Fruit fly (Drosophila melanogaster) whole organism, adult: ENCODE results near the gene CAH6.

Experiments
- CG11617 ChIP-seq: fragments of 200-800 bp; sonication (Bioruptor generic); optimal IDR thresholded peaks from 2 replicates; lab custom pipeline; 2017; ENCODE audit warnings: mild to moderate bottlenecking, missing biosample characterization, missing genetic modification reagents, missing genetic modification characterization
- CG12768 ChIP-seq: fragments of 200-800 bp; sonication (Bioruptor generic); optimal IDR thresholded peaks from 2 replicates; lab custom pipeline; 2017; ENCODE audit warnings: missing biosample characterization, missing genetic modification characterization, mild to moderate bottlenecking, moderate library complexity, missing genetic modification reagents
- CG14711 ChIP-seq: fragments of 200-800 bp; sonication (Bioruptor generic); optimal IDR thresholded peaks from 2 replicates; lab custom pipeline; 2018; ENCODE audit warnings: missing biosample characterization, mild to moderate bottlenecking, missing genetic modification characterization, moderate library complexity
- CG1620 ChIP-seq: fragments of 200-800 bp; sonication (Bioruptor generic); optimal IDR thresholded peaks from 2 replicates; lab custom pipeline; 2016; ENCODE audit warnings: missing biosample characterization, missing genetic modification characterization
- CG33017 ChIP-seq: fragments of 200-800 bp; sonication (Bioruptor generic); optimal IDR thresholded peaks from 2 replicates; lab custom pipeline; 2018; ENCODE audit warnings: missing biosample characterization, mild to moderate bottlenecking, missing genetic modification characterization, moderate library complexity
- CG5204 ChIP-seq: fragments of 200-800 bp; sonication (Bioruptor generic); optimal IDR thresholded peaks from 2 replicates; lab custom pipeline; 2016; ENCODE audit warnings: missing biosample characterization, missing genetic modification characterization
- CG7045 ChIP-seq: fragments of 200-800 bp; sonication (Bioruptor generic); optimal IDR thresholded peaks from 2 replicates; lab custom pipeline; 2017; ENCODE audit warnings: missing biosample characterization, mild to moderate bottlenecking, missing genetic modification characterization
- CG7101 ChIP-seq: fragments of 200-800 bp; sonication (Bioruptor generic); optimal IDR thresholded peaks from 2 replicates; lab custom pipeline; 2018; ENCODE audit warnings: missing biosample characterization, mild to moderate bottlenecking, missing genetic modification characterization, moderate library complexity
- Clk ChIP-seq: fragments of 200-800 bp; sonication (Bioruptor generic); optimal IDR thresholded peaks from 2 replicates; lab custom pipeline; 2017; ENCODE audit warnings: missing biosample characterization, missing genetic modification characterization
- Crg-1 ChIP-seq: fragments of 200-800 bp; sonication (Bioruptor generic); optimal IDR thresholded peaks from 2 replicates; lab custom pipeline; 2016; ENCODE audit warnings: missing biosample characterization, missing genetic modification characterization
- Hr96 ChIP-seq: fragments of 200-800 bp; sonication (Bioruptor generic); optimal IDR thresholded peaks from 2 replicates; lab custom pipeline; 2016; ENCODE audit warnings: missing biosample characterization, missing genetic modification characterization
- Mnt ChIP-seq: fragments of 200-800 bp; sonication (Bioruptor generic); optimal IDR thresholded peaks from 2 replicates; lab custom pipeline; 2016; ENCODE audit warnings: missing biosample characterization, mild to moderate bottlenecking, missing genetic modification characterization
- bab1 ChIP-seq: fragments of 200-800 bp; sonication (Bioruptor generic); optimal IDR thresholded peaks from 3 replicates; lab custom pipeline; 2019; ENCODE audit warnings: missing biosample characterization, mild to moderate bottlenecking, missing genetic modification characterization, moderate library complexity
- cic ChIP-seq: fragments of 200-800 bp; sonication (Bioruptor generic); optimal IDR thresholded peaks from 2 replicates; lab custom pipeline; 2017; ENCODE audit warnings: missing biosample characterization, mild to moderate bottlenecking, missing genetic modification characterization, moderate library complexity
- cnc ChIP-seq, 2 experiments: fragments of >200 bp; optimal IDR thresholded peaks; 2 replicates each; lab custom pipeline; 2017
- kay ChIP-seq: fragments of 200-800 bp; sonication (Bioruptor generic); peaks from one replicate; lab custom pipeline; 2016; ENCODE audit warnings: missing biosample characterization, missing genetic modification characterization, borderline replicate concordance
- ovo ChIP-seq: fragments of 200-800 bp; sonication (Bioruptor generic); optimal IDR thresholded peaks from 2 replicates; lab custom pipeline; 2016; ENCODE audit warnings: missing biosample characterization, missing genetic modification characterization
- pad ChIP-seq: fragments of 200-800 bp; sonication (Bioruptor generic); optimal IDR thresholded peaks from 3 replicates; lab custom pipeline; 2017; ENCODE audit warnings: missing biosample characterization, missing genetic modification characterization, mild to moderate bottlenecking, moderate library complexity, missing genetic modification reagents
- tj ChIP-seq: fragments of 200-800 bp; sonication (Bioruptor generic); optimal IDR thresholded peaks from 3 replicates; lab custom pipeline; 2017; ENCODE audit warnings: missing biosample characterization, mild to moderate bottlenecking, missing genetic modification characterization, moderate library complexity
- toe ChIP-seq: fragments of 200-800 bp; sonication (Bioruptor generic); optimal IDR thresholded peaks from 2 replicates; lab custom pipeline; 2016; ENCODE audit warnings: missing biosample characterization, missing genetic modification characterization

Gene CAH6

dm6 chr3R:31257299-31257698, at the start of gene CAH6:
Gene CAH6 (plus strand): TSS chr3R:31257599.
- TF ChIP-seq CG7045 (GFP tag; lab: Kevin White, UChicago), result no peak
- no peak for TF ChIP-seq cnc (optimal IDR thresholded peaks at IDR 0.05; lab: Kevin White, UChicago)
- no peak for TF ChIP-seq CG7101
- TF ChIP-seq ovo (GFP tag; lab: Kevin White, UChicago), result no peak
- no peak for TF ChIP-seq bab1 (GFP tag; lab: Kevin White, UChicago)
- no peak for TF ChIP-seq CG14711 (tag; lab: Kevin White, UChicago)
- TF ChIP-seq CG1620 (GFP tag; lab: Kevin White, UChicago), result no peak
- TF ChIP-seq Clk (GFP tag; lab: Kevin White, UChicago), result no peak
- TF ChIP-seq cic (GFP tag; lab: Kevin White, UChicago), result no peak
- TF ChIP-seq toe (GFP tag; lab: Kevin White, UChicago), result no peak
- TF ChIP-seq kay (GFP tag; lab: Kevin White, UChicago), result no peak
- TF ChIP-seq Hr96, result no peak

dm6 chr3R:31210630-31211029, 46.8 kb upstream of the CAH6 start, which contains the start of gene chp:
Gene chp (minus strand): TSS chr3R:31210730.
- TF ChIP-seq tj (GFP tag; lab: Kevin White, UChicago) (no peak), CG7101 (no peak), CG33017 (tag; lab: Kevin White, UChicago) (no peak)

- TF ChIP-seq Mnt (GFP tag; lab: Kevin White, UChicago) (peak; percentile 98), CG11617 (GFP tag; lab: Kevin White, UChicago) (no peak), CG7101 (no peak), bab1 (GFP tag; lab: Kevin White, UChicago) (peak; percentile 35), CG7045 (GFP tag; lab: Kevin White, UChicago) (no peak), CG14711 (tag; lab: Kevin White, UChicago) (no peak), CG33017 (tag; lab: Kevin White, UChicago) (no peak), tj (GFP tag; lab: Kevin White, UChicago) (no peak), Crg-1 (GFP tag; lab: Kevin White, UChicago) (no peak), toe (GFP tag; lab: Kevin White, UChicago) (no peak), Hr96 (no peak), cnc (optimal IDR thresholded peaks at IDR 0.05; lab: Kevin White, UChicago) (no peak), CG12768 (no peak), pad (GFP tag; lab: Kevin White, UChicago) (no peak)
Observed at dm6 chr3R:31213227-31213626, 44.2 kb upstream of the CAH6 start, which contains the start of the genes Zwilch and CG1542. Gene Zwilch (minus strand): TSS chr3R:31213376. Gene CG1542 (plus strand): TSS chr3R:31213458.

- TF ChIP-seq CG1620 (GFP tag; lab: Kevin White, UChicago) (peak; percentile 23), Mnt (GFP tag; lab: Kevin White, UChicago) (peak; percentile 100), pad (GFP tag; lab: Kevin White, UChicago) (peak; percentile 39), kay (GFP tag; lab: Kevin White, UChicago) (no peak), CG7101 (peak; percentile 46), CG5204 (GFP tag; lab: Kevin White, UChicago) (no peak), Crg-1 (GFP tag; lab: Kevin White, UChicago) (peak; percentile 60), tj (GFP tag; lab: Kevin White, UChicago) (peak; percentile 21), cic (GFP tag; lab: Kevin White, UChicago) (peak; percentile 28), cnc (optimal IDR thresholded peaks at IDR 0.05; lab: Kevin White, UChicago) (no peak), Hr96 (no peak), CG14711 (tag; lab: Kevin White, UChicago) (peak; percentile 34), CG33017 (tag; lab: Kevin White, UChicago) (no peak), CG11617 (GFP tag; lab: Kevin White, UChicago) (no peak), ovo (GFP tag; lab: Kevin White, UChicago) (no peak), bab1 (GFP tag; lab: Kevin White, UChicago) (peak; percentile 86)
Observed at dm6 chr3R:31215830-31216229, 41.6 kb upstream of the CAH6 start, which contains the start of gene CG15561. Gene CG15561 (minus strand): TSS chr3R:31215942.

dm6 chr3R:31218214-31218876, 39.1 kb upstream of the CAH6 start:
- peak; percentile 35 for TF ChIP-seq tj (GFP tag; lab: Kevin White, UChicago)
- TF ChIP-seq cnc (optimal IDR thresholded peaks at IDR 0.05; lab: Kevin White, UChicago), result no peak
- no peak for TF ChIP-seq CG14711 (tag; lab: Kevin White, UChicago)
- TF ChIP-seq kay (GFP tag; lab: Kevin White, UChicago), result no peak
- TF ChIP-seq pad (GFP tag; lab: Kevin White, UChicago), result peak; percentile 34
- TF ChIP-seq CG5204 (GFP tag; lab: Kevin White, UChicago), result no peak
- peak; percentile 37 for TF ChIP-seq cic (GFP tag; lab: Kevin White, UChicago)
- TF ChIP-seq ovo (GFP tag; lab: Kevin White, UChicago), result peak; percentile 49
- no peak for TF ChIP-seq toe (GFP tag; lab: Kevin White, UChicago)
- TF ChIP-seq CG12768, result peak; percentile 56
- peak; percentile 37 for TF ChIP-seq CG33017 (tag; lab: Kevin White, UChicago)
- peak; percentile 71 for TF ChIP-seq Mnt (GFP tag; lab: Kevin White, UChicago)
- peak; percentile 15 for TF ChIP-seq Clk (GFP tag; lab: Kevin White, UChicago)
- TF ChIP-seq CG11617 (GFP tag; lab: Kevin White, UChicago), result peak; percentile 64
- TF ChIP-seq bab1 (GFP tag; lab: Kevin White, UChicago), result peak; percentile 42
- no peak for TF ChIP-seq Hr96
- TF ChIP-seq CG1620 (GFP tag; lab: Kevin White, UChicago), result peak; percentile 7
- no peak for TF ChIP-seq CG7045 (GFP tag; lab: Kevin White, UChicago)
- peak; percentile 21 for TF ChIP-seq Crg-1 (GFP tag; lab: Kevin White, UChicago)
- peak; percentile 0 for TF ChIP-seq CG7101
